Worm (Caenorhabditis elegans): Measurements from ENCODE around the gene H23L24.1.

H23L24.1 gene

DNA sequence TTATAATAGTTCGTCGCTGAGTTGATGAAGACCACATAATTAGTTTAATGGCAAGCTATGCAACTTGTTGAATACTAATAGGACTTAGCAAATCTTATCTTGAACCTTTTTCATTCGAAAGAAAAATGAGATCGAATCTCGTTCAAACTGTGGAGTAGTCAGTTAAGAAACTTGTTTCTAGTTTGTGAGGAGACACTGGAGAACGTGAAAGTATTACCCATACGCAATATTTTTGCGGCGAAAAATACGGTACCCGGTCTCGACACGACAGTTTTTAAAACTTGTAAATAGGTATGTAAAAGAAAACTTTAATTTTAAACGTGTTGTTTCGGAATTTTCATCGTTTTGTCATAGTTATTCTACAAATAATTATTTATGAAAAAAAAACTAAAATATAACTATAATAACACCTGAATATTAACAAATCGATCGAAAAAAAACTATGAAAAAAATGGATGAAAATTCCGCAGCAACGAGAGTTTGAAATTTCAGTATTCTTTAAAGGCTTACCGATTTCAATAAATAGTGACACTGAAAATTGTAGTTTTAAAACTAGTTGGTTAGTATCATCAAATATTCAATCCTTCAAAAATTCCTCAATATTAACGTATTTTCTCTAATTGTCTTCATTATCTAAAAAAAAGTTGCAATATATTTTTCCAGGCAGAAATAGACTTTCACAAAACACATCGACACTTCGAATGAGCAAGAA, 27.5 kb downstream of the H23L24.1 start, which contains the start of the genes F20C5.7 and parg-1:
Gene F20C5.7, minus strand, starts transcription at position 101 of the 712 bp plus-strand sequence.
Gene parg-1, plus strand, starts transcription at position 662 of the 712 bp plus-strand sequence.
- TF ChIP-seq egl-27 (tag; optimal IDR thresholded peaks at IDR 0.05) (no peak), crh-2 (tag; optimal IDR thresholded peaks at IDR 0.05) (no peak), zag-1 (tag; optimal IDR thresholded peaks at IDR 0.05) (no peak), mbf-1 (tag; optimal IDR thresholded peaks at IDR 0.05) (no peak), nhr-129 (tag; optimal IDR thresholded peaks at IDR 0.05) (no peak)

ce11 chrIV:8748967-8749366, 30.7 kb downstream of the H23L24.1 start:
- TF ChIP-seq fos-1 (tag; optimal IDR thresholded peaks at IDR 0.05) = no peak
- TF ChIP-seq mdl-1 (tag; optimal IDR thresholded peaks at IDR 0.05) = no peak
- TF ChIP-seq snpc-4 (tag; optimal IDR thresholded peaks at IDR 0.05) = no peak
- no peak for TF ChIP-seq aly-2 (tag; optimal IDR thresholded peaks at IDR 0.05)
- no peak for TF ChIP-seq peb-1 (tag; optimal IDR thresholded peaks at IDR 0.05)
- no peak for TF ChIP-seq nhr-6 (tag; optimal IDR thresholded peaks at IDR 0.05)
- no peak for TF ChIP-seq skn-1 (tag; optimal IDR thresholded peaks at IDR 0.05)
- TF ChIP-seq lin-11 (tag; optimal IDR thresholded peaks at IDR 0.05) = no peak
- no peak for TF ChIP-seq Y55F3AM.14 (GFP tag; optimal IDR thresholded peaks at IDR 0.05)
- no peak for TF ChIP-seq blmp-1 (tag; optimal IDR thresholded peaks at IDR 0.05; ENCODE audit: insufficient read depth)
- no peak for TF ChIP-seq unc-39 (tag; optimal IDR thresholded peaks at IDR 0.05)

DNA sequence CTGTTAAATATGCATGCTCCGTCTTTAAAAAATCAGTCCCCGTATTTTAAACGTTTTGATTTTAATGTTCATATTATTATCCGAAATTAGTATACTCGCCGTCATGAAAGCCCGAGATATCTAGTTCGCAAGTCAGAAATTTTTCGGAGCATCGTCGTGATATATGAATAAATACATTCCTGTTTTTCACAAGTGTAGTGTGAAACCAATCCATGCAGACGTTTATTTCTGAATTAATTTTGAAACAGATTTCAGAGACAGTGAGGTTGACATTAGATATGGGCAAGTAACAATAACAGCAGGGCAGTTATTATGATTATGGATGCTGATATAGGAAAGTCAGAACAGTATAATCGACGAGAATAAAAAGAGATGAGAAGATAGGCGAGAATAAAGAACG, 34.2 kb downstream of the H23L24.1 start:
- no peak for TF ChIP-seq nhr-21 (tag; optimal IDR thresholded peaks at IDR 0.05)
- no peak for TF ChIP-seq dmd-4 (tag; optimal IDR thresholded peaks at IDR 0.05)
- TF ChIP-seq lin-11 (tag; optimal IDR thresholded peaks at IDR 0.05) = no peak
- TF ChIP-seq ama-1 (optimal IDR thresholded peaks at IDR 0.05) = no peak
- no peak for TF ChIP-seq Y55F3AM.14 (GFP tag; optimal IDR thresholded peaks at IDR 0.05)
- TF ChIP-seq ceh-82 (tag; optimal IDR thresholded peaks at IDR 0.05) = no peak
- no peak for TF ChIP-seq nhr-12 (tag; optimal IDR thresholded peaks at IDR 0.05)
- TF ChIP-seq ztf-1 (GFP tag; conservative IDR thresholded peaks at IDR 0.05) = no peak
- no peak for TF ChIP-seq C34F6.9 (tag; optimal IDR thresholded peaks at IDR 0.05)
- no peak for TF ChIP-seq mbf-1 (tag; optimal IDR thresholded peaks at IDR 0.05)
- no peak for TF ChIP-seq zag-1 (tag; optimal IDR thresholded peaks at IDR 0.05)
- no peak for TF ChIP-seq ztf-4 (tag; optimal IDR thresholded peaks at IDR 0.05)
- TF ChIP-seq fos-1 (tag; optimal IDR thresholded peaks at IDR 0.05) = no peak
- no peak for TF ChIP-seq unc-62 (GFP tag; optimal IDR thresholded peaks at IDR 0.05)
- no peak for TF ChIP-seq ztf-11 (tag; optimal IDR thresholded peaks at IDR 0.05)
- no peak for TF ChIP-seq snpc-4 (tag; optimal IDR thresholded peaks at IDR 0.05)
- TF ChIP-seq nhr-23 (tag; optimal IDR thresholded peaks at IDR 0.05) = no peak
- no peak for TF ChIP-seq F13H6.1 (tag; optimal IDR thresholded peaks at IDR 0.05)
- no peak for TF ChIP-seq sma-9 (GFP tag; optimal IDR thresholded peaks at IDR 0.05)
- no peak for TF ChIP-seq sma-9 (tag; optimal IDR thresholded peaks at IDR 0.05)

- no peak for TF ChIP-seq R02D3.7 (tag; optimal IDR thresholded peaks at IDR 0.05)
- no peak for TF ChIP-seq nhr-12 (tag; optimal IDR thresholded peaks at IDR 0.05)
- no peak for TF ChIP-seq mbf-1 (tag; optimal IDR thresholded peaks at IDR 0.05)
- no peak for TF ChIP-seq ZK546.5 (tag; optimal IDR thresholded peaks at IDR 0.05)
These were observed 35.9 kb downstream of the H23L24.1 start for ce11 chrIV:8754146-8754545.

DNA sequence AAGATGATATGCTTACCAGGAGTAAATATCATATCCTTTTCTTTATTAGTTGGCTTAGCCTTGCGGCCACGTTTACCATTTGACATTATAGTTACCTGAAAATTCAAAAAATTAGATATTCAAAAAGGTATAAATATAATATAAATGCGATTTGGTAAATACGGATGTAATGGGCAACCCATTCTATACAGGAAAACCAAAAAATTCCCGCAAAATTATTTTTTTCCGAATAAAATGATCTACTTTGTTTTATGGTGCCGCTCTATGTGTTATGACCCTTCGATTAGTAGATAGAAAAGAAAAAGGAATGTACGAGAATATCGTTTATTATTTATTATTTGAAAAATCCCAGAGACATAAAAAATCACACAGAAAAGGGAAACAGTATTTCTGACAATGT, 36.5 kb downstream of the H23L24.1 start, which contains the start of gene elli-1:
Gene elli-1, minus strand, starts transcription at position 101 of the 400 bp plus-strand sequence.
- TF ChIP-seq nhr-129 (tag; optimal IDR thresholded peaks at IDR 0.05) (no peak), lsy-2 (tag; optimal IDR thresholded peaks at IDR 0.05) (no peak), crh-2 (tag; optimal IDR thresholded peaks at IDR 0.05) (no peak), skn-1 (tag; optimal IDR thresholded peaks at IDR 0.05) (no peak), R02D3.7 (tag; optimal IDR thresholded peaks at IDR 0.05) (no peak), unc-39 (tag; optimal IDR thresholded peaks at IDR 0.05) (no peak), fos-1 (tag; optimal IDR thresholded peaks at IDR 0.05) (no peak), snpc-4 (tag; optimal IDR thresholded peaks at IDR 0.05) (no peak), ceh-16 (tag; optimal IDR thresholded peaks at IDR 0.05) (no peak), nhr-25 (tag; optimal IDR thresholded peaks at IDR 0.05) (no peak), elt-1 (tag; optimal IDR thresholded peaks at IDR 0.05) (no peak)

Measured in whole organism, L2 larva.